Fruit fly (Drosophila melanogaster) ovary, adult (tissue): ENCODE measurements around the gene Pde11.

Source experiments
- CG17801 ChIP-seq: fragments of 200-800 bp; optimal IDR thresholded peaks from 2 replicates; lab custom pipeline; 2019; ENCODE audit warnings: missing biosample characterization, mild to moderate bottlenecking, missing genetic modification characterization, moderate library complexity; ENCODE audit not compliant: partially characterized antibody

Gene Pde11

dm6 chr2L:18590100-18590941, at the start of gene Pde11, which contains the start of gene CG15160:
TSS of gene Pde11 (minus strand) at chr2L:18590342.
TSS of gene CG15160 (plus strand) at chr2L:18590891.
- TF ChIP-seq CG17801 (GFP tag; lab: Kevin White, UChicago): no peak

dm6 chr2L:18638945-18639344, 48.8 kb upstream of the Pde11 start:
- TF ChIP-seq CG17801 (GFP tag; lab: Kevin White, UChicago): no peak

- TF ChIP-seq CG17801 (GFP tag; lab: Kevin White, UChicago): peak; percentile 26
Observed at dm6 chr2L:18632389-18632788, 42.2 kb upstream of the Pde11 start.

- TF ChIP-seq CG17801 (GFP tag; lab: Kevin White, UChicago): no peak
Observed at dm6 chr2L:18630611-18631221, 40.6 kb upstream of the Pde11 start.

dm6 chr2L:18629144-18629543, 39.0 kb upstream of the Pde11 start:
- no peak for TF ChIP-seq CG17801 (GFP tag; lab: Kevin White, UChicago)

- TF ChIP-seq CG17801 (GFP tag; lab: Kevin White, UChicago): no peak
Observed at dm6 chr2L:18628104-18628503, 38.0 kb upstream of the Pde11 start.

- TF ChIP-seq CG17801 (GFP tag; lab: Kevin White, UChicago): no peak
Observed at dm6 chr2L:18626987-18627386, 36.8 kb upstream of the Pde11 start.

- TF ChIP-seq CG17801 (GFP tag; lab: Kevin White, UChicago): no peak
Observed at dm6 chr2L:18625470-18625869, 35.3 kb upstream of the Pde11 start.

dm6 chr2L:18625009-18625408, 34.9 kb upstream of the Pde11 start:
- TF ChIP-seq CG17801 (GFP tag; lab: Kevin White, UChicago): no peak

- TF ChIP-seq CG17801 (GFP tag; lab: Kevin White, UChicago): no peak
Observed at dm6 chr2L:18624362-18624761, 34.2 kb upstream of the Pde11 start.

dm6 chr2L:18623435-18623834, 33.3 kb upstream of the Pde11 start:
- TF ChIP-seq CG17801 (GFP tag; lab: Kevin White, UChicago): no peak

dm6 chr2L:18621357-18622211, 31.4 kb upstream of the Pde11 start:
- TF ChIP-seq CG17801 (GFP tag; lab: Kevin White, UChicago): peak; percentile 93

dm6 chr2L:18620153-18620552, 30.0 kb upstream of the Pde11 start:
- no peak for TF ChIP-seq CG17801 (GFP tag; lab: Kevin White, UChicago)

- TF ChIP-seq CG17801 (GFP tag; lab: Kevin White, UChicago): peak; percentile 76
Observed at dm6 chr2L:18617003-18617402, 26.9 kb upstream of the Pde11 start, which contains the start of gene MESR3. TSS of gene MESR3 (plus strand) at chr2L:18617256.

- TF ChIP-seq CG17801 (GFP tag; lab: Kevin White, UChicago): no peak
Observed at dm6 chr2L:18616019-18616418, 25.9 kb upstream of the Pde11 start, which contains the start of gene IFT46. TSS of gene IFT46 (minus strand) at chr2L:18616106.
